Worm (Caenorhabditis elegans) whole organism, L4/young adult: ENCODE data around the gene npp-10.

Experiments used
- W03F9.2 ChIP-seq: fragments of 150-350 bp; optimal IDR thresholded peaks from 2 replicates; lab custom pipeline; 2014; ENCODE audit warnings: missing biosample characterization, missing genetic modification characterization
- him-1 ChIP-seq: sonication (generic microtip); optimal IDR thresholded peaks from 2 replicates; lab custom pipeline; 2016; ENCODE audit warnings: missing genotype, missing genetic modification reagents, missing genetic modification characterization, missing compliant biosample characterization

DNA sequence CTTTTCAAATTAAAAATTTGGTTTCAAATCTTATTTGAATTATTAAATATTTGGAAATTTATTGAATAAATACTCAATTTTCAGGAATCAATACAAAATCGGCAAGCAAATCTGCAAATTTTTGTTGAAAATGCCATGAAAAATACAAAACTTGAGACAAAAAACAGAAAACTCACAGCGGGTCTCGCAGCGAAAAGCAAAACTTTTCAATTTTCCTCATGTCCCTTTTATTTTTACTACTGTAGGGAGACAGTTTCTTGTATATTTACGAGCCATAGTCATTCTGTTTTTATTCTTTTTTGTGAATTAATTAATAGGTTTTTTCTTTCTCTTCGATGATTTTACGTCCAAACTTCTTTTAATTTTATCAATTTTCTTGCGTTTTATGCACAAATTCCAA, 30.9 kb downstream of the npp-10 start:
- TF ChIP-seq him-1 (tag; lab: Kevin White, UChicago) (no peak), W03F9.2 (tag; lab: Kevin White, UChicago) (no peak)
